Fruit fly (Drosophila melanogaster): ENCODE results near the gene Dd.

Gene Dd

dm6 chrX:21322289-21322981, 1.4 kb downstream of the Dd start (continued):
- TF ChIP-seq en (GFP tag; optimal IDR thresholded peaks at IDR 0.05) (no peak), CG12071 (GFP tag; optimal IDR thresholded peaks at IDR 0.05) (no peak), trh (GFP tag; optimal IDR thresholded peaks at IDR 0.05) (no peak), toy (GFP tag; IDR thresholded peaks at IDR 0.05) (no peak), p53 (GFP tag; optimal IDR thresholded peaks at IDR 0.05) (no peak), CG3065 (GFP tag; optimal IDR thresholded peaks at IDR 0.05) (no peak), pb (GFP tag; optimal IDR thresholded peaks at IDR 0.05) (no peak), Xbp1 (GFP tag; optimal IDR thresholded peaks at IDR 0.05) (no peak), cad (GFP tag; optimal IDR thresholded peaks at IDR 0.05) (no peak), crol (GFP tag; IDR thresholded peaks at IDR 0.05) (peak; percentile 43), Optix (GFP tag; IDR thresholded peaks at IDR 0.05) (no peak), cwo (GFP tag; optimal IDR thresholded peaks at IDR 0.05) (peak; percentile 92), Blimp-1 (GFP tag; optimal IDR thresholded peaks at IDR 0.05) (no peak), CG14441 (GFP tag; IDR thresholded peaks at IDR 0.05) (peak; percentile 25; the same call in 1 of the 2 replicates), prd (optimal IDR thresholded peaks at IDR 0.05) (no peak), prd (GFP tag; IDR thresholded peaks at IDR 0.05) (peak; percentile 45; the same call in 1 of the 3 replicates), CG2678 (tag; optimal IDR thresholded peaks at IDR 0.05) (peak; percentile 82), Lhr (GFP tag; optimal IDR thresholded peaks at IDR 0.05) (no peak), psq (GFP tag; optimal IDR thresholded peaks at IDR 0.05) (no peak), ssp (GFP tag; IDR thresholded peaks at IDR 0.05) (no peak), emc (GFP tag; optimal IDR thresholded peaks at IDR 0.05) (no peak), zen (tag; optimal IDR thresholded peaks at IDR 0.05) (no peak), kni (GFP tag; optimal IDR thresholded peaks at IDR 0.05) (no peak), CG11695 (GFP tag; IDR thresholded peaks at IDR 0.05) (peak; percentile 60; the same call in 1 of the 3 replicates), CG33213 (GFP tag; optimal IDR thresholded peaks at IDR 0.05) (no peak), CG8290 (GFP tag; optimal IDR thresholded peaks at IDR 0.05) (no peak), CG8290 (tag; optimal IDR thresholded peaks at IDR 0.05) (no peak), al (GFP tag; IDR thresholded peaks at IDR 0.05) (peak; percentile 7; the same call in 1 of the 2 replicates), cas (GFP tag; IDR thresholded peaks at IDR 0.05) (no peak), Poxn (GFP tag; IDR thresholded peaks at IDR 0.05) (no peak), bcd (GFP tag; optimal IDR thresholded peaks at IDR 0.05) (peak; percentile 47), unc-4 (GFP tag; IDR thresholded peaks at IDR 0.05; ENCODE audit: partially characterized antibody) (no peak), tll (GFP tag; optimal IDR thresholded peaks at IDR 0.05) (no peak), lab (GFP tag; optimal IDR thresholded peaks at IDR 0.05) (peak; percentile 71), CG15479 (GFP tag; optimal IDR thresholded peaks at IDR 0.05) (no peak), amos (GFP tag; IDR thresholded peaks at IDR 0.05; ENCODE audit: partially characterized antibody) (no peak), pfk (GFP tag; optimal IDR thresholded peaks at IDR 0.05) (peak; percentile 82), CG42726 (GFP tag; IDR thresholded peaks at IDR 0.05; ENCODE audit: partially characterized antibody) (no peak), dati (GFP tag; IDR thresholded peaks at IDR 0.05) (no peak), CG7928 (GFP tag; optimal IDR thresholded peaks at IDR 0.05) (no peak), usp (GFP tag; optimal IDR thresholded peaks at IDR 0.05) (no peak), luna (GFP tag; optimal IDR thresholded peaks at IDR 0.05) (no peak), ttk (GFP tag; IDR thresholded peaks at IDR 0.05) (peak; percentile 33; the same call in 1 of the 2 replicates), CG9609 (GFP tag; optimal IDR thresholded peaks at IDR 0.05) (no peak), ind (GFP tag; optimal IDR thresholded peaks at IDR 0.05) (peak; percentile 54), Doc2 (GFP tag; IDR thresholded peaks at IDR 0.05) (no peak), fd102C (GFP tag; optimal IDR thresholded peaks at IDR 0.05) (no peak), HLH3B (GFP tag; IDR thresholded peaks at IDR 0.05) (0 out of 2 replicates have a peak, but pooled peaks have one; percentile 5), CG6854 (GFP tag; optimal IDR thresholded peaks at IDR 0.05) (no peak), esg (GFP tag; conservative IDR thresholded peaks at IDR 0.05) (peak; percentile 42; the same call in 1 of the 2 replicates), CG17328 (GFP tag; IDR thresholded peaks at IDR 0.05) (no peak)

All from whole organism, embryonic.